Fruit fly (Drosophila melanogaster) whole organism: Measurements from ENCODE around the gene CG33679.

Experiments used
- CG8478 ChIP-seq: fragments of >200 bp; optimal IDR thresholded peaks from 2 replicates; lab custom pipeline; 2018; ENCODE audit warnings: inconsistent platforms
- Dll ChIP-seq: fragments of >200 bp; optimal IDR thresholded peaks from 2 replicates; lab custom pipeline; 2017
- EcR ChIP-seq, 2 experiments: fragments of >200 bp; optimal IDR thresholded peaks; 2 replicates each; lab custom pipeline; 2017; ENCODE audit warnings: missing biosample characterization in 2 of 2, missing genetic modification characterization in 2 of 2, missing genetic modification reagents in 2 of 2
- pan ChIP-seq: fragments of >200 bp; optimal IDR thresholded peaks from 2 replicates; lab custom pipeline; 2017
- psq ChIP-seq: fragments of >200 bp; optimal IDR thresholded peaks from 2 replicates; lab custom pipeline; 2017
- usp ChIP-seq: fragments of >200 bp; optimal IDR thresholded peaks from 2 replicates; lab custom pipeline; 2017; ENCODE audit warnings: missing biosample characterization, missing genetic modification characterization, mixed read lengths

Gene CG33679

DNA sequence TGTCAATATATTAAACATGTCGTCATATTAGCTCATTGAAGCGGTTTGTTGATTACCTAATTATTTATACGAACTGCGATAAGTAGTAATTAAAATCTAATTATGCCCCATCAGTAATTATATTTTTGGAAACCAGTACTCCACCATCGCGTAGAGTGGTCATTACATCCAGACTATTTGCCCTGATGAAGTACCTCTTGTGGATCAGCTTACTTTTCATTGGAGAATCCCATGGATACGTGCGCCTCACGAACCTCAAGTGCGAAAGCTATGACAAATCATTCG, at the start of gene CG33679:
TSS of gene CG33679 (plus strand) at position 186 of the 285 bp plus-strand sequence.
- no peak for TF ChIP-seq EcR (GFP tag; optimal IDR thresholded peaks at IDR 0.05; lab: Kevin White, UChicago)
- TF ChIP-seq usp (GFP tag; lab: Kevin White, UChicago), result no peak

DNA sequence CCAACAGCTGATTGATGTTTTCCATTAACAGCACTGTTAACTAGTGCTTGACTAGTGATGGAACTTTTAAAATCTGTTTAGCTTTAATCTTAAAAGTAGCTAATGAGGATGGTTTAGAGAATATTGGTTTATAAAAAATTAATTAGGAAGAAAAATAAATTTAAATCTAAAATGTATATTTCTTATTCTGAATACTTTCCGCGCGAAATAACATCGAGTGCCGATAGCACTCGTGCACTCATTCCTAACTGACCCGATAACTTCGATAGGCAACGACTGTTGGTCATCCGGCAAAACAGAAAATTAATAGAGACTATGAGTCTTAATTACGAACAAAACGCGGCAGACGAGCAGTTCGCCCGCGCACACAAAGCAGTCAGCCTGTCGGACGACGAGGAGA, 48.4 kb upstream of the CG33679 start, which contains the start of the genes THG and Rnmt:
TSS of gene THG (minus strand) at position 22 of the 400 bp plus-strand sequence.
TSS of gene Rnmt (plus strand) at position 237 of the 400 bp plus-strand sequence.
- TF ChIP-seq usp (GFP tag; lab: Kevin White, UChicago) (no peak), CG8478 (lab: Kevin White, UChicago) (no peak), psq (no peak), Dll (lab: Kevin White, UChicago) (no peak)

DNA sequence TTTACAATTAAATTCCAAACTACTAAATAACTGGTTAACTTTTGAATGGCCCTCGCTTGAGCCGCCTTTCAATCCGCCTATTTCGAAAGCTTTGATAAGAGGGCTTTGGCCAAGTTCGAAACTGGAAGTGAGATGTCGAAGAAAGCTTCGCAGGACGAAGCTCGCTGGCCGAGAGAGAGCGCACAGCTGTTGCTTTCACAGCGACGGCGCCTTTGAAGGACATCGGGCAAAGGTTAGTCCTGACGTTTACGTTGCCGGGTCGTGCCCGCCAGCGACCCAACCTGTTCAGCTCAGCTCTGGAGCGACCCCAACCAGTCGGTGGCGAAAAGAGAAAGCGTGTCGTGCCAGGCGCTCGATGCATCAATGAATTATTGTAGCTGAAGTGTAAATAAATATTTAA, 46.3 kb upstream of the CG33679 start:
- TF ChIP-seq EcR (GFP tag; optimal IDR thresholded peaks at IDR 0.05; lab: Kevin White, UChicago), result no peak
- TF ChIP-seq CG8478 (lab: Kevin White, UChicago), result no peak
- TF ChIP-seq pan (lab: Kevin White, UChicago), result no peak
- TF ChIP-seq usp (GFP tag; lab: Kevin White, UChicago), result no peak
- no peak for TF ChIP-seq Dll (lab: Kevin White, UChicago)
- TF ChIP-seq psq, result no peak

DNA sequence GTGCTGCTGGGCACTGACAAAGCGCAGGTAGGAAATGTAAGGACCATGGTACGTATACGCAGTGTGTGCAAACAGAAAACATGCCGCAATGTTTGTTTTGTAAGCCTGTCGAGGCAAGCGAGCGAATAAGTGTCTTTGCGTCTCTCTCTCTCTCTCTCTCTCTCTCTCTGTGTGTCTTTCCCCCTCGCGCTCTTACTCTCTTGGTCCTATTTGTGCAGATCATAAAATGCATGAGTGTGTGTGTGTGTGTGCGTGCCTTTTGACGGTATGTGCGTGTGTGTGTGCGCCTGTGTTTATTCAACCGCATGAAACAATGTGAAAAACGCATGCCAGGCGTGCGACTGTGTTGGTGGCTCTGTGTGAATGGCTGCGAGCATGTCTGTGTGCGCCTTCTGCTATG, 44.6 kb upstream of the CG33679 start:
- TF ChIP-seq psq (no peak), Dll (lab: Kevin White, UChicago) (no peak), usp (GFP tag; lab: Kevin White, UChicago) (no peak), pan (lab: Kevin White, UChicago) (no peak), EcR (GFP tag; optimal IDR thresholded peaks at IDR 0.05; lab: Kevin White, UChicago) (no peak), CG8478 (lab: Kevin White, UChicago) (no peak)

DNA sequence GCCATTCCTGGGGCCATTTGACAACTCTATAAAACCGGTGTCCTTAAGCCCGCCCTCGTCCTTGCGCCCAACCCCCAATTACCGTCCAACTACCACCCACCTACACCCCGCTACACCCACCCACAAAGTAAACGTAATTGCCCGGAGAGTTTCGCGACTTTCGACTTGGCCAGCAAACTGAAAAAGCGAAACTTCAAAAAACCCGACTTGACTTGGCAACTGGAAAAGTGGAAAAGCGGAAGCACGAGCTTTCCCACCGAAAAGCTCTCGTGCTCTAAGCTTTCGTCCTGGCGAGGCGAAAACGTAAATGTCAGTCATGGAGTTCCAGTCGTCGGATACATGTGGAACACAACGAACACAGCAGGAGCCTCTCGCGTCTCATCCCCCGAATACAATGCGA, 42.1 kb upstream of the CG33679 start, which contains the start of gene GABA-B-R1:
TSS of gene GABA-B-R1 (plus strand) at position 301 of the 400 bp plus-strand sequence.
- TF ChIP-seq pan (lab: Kevin White, UChicago) (no peak), EcR (GFP tag; optimal IDR thresholded peaks at IDR 0.05; lab: Kevin White, UChicago) (no peak), usp (GFP tag; lab: Kevin White, UChicago) (no peak), psq (no peak), CG8478 (lab: Kevin White, UChicago) (no peak), Dll (lab: Kevin White, UChicago) (no peak)

DNA sequence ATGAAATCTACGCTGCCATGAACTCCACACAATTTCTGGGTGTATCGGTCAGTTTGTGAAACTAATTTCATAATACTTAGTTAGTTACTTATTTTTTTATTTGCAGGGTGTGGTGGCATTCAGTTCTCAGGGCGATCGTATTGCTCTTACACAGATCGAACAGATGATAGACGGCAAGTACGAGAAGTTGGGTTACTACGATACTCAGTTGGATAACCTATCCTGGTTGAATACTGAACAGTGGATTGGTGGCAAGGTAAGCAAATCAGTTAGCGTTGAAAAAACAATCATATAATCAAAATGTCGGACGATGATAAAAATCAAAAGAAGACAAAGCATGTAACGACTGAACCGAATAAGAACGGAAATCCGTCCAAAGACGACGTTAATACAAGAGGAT, 31.5 kb upstream of the CG33679 start, which contains the start of gene CG33310:
TSS of gene CG33310 (plus strand) at position 301 of the 400 bp plus-strand sequence.
- TF ChIP-seq CG8478 (lab: Kevin White, UChicago), result no peak
- TF ChIP-seq Dll (lab: Kevin White, UChicago), result no peak
- no peak for TF ChIP-seq psq
- no peak for TF ChIP-seq EcR (GFP tag; optimal IDR thresholded peaks at IDR 0.05; lab: Kevin White, UChicago)
- no peak for TF ChIP-seq usp (GFP tag; lab: Kevin White, UChicago)
- TF ChIP-seq pan (lab: Kevin White, UChicago), result no peak

DNA sequence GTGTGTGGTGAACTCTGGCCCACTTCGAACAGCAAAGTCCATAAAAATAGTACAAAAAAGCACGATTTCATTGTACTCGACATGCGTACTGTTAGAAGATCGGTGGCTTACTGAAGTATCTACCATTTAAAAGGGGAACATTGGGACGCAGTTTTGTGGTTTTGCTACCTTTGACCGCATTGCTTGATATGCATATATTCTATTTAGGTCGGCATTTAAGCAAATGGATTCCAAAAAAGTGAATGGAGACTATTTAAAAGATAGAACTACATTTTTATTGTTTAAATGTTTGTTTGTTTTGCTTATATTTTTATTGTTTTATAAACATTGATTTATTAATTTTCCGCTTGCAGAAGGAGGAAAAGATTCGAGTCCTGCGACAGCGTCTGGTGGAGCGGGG, 26.5 kb upstream of the CG33679 start, which contains the start of gene CG31832:
TSS of gene CG31832 (minus strand) at position 101 of the 400 bp plus-strand sequence.
- TF ChIP-seq EcR (GFP tag; optimal IDR thresholded peaks at IDR 0.05; lab: Kevin White, UChicago), result no peak
- TF ChIP-seq psq, result no peak
- TF ChIP-seq usp (GFP tag; lab: Kevin White, UChicago), result no peak
- no peak for TF ChIP-seq Dll (lab: Kevin White, UChicago)
- TF ChIP-seq pan (lab: Kevin White, UChicago), result no peak
- no peak for TF ChIP-seq CG8478 (lab: Kevin White, UChicago)

DNA sequence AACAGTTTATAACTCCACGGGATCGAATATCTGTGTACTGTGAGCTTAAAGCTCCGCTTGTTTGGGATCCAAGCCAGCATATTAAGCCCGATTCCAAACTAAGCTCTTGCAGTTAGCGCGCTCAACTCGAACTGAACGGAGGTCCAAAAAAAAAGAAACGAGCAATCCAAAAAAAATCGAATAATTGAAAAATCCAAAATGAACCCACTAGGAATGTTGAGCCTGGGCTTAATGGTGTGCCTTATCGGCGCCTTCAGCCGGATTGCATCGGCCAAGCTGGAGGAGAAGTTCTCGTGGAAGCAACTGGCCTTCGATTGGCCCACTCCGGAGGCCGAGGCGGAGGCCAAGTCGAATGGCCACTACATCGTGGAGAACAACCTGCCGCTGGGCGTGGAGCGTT, 22.7 kb upstream of the CG33679 start, which contains the start of gene yellow-c:
TSS of gene yellow-c (plus strand) at position 29 of the 400 bp plus-strand sequence.
- TF ChIP-seq EcR (GFP tag; optimal IDR thresholded peaks at IDR 0.05; lab: Kevin White, UChicago) (no peak), CG8478 (lab: Kevin White, UChicago) (no peak), pan (lab: Kevin White, UChicago) (no peak), psq (no peak), usp (GFP tag; lab: Kevin White, UChicago) (no peak), Dll (lab: Kevin White, UChicago) (no peak)

DNA sequence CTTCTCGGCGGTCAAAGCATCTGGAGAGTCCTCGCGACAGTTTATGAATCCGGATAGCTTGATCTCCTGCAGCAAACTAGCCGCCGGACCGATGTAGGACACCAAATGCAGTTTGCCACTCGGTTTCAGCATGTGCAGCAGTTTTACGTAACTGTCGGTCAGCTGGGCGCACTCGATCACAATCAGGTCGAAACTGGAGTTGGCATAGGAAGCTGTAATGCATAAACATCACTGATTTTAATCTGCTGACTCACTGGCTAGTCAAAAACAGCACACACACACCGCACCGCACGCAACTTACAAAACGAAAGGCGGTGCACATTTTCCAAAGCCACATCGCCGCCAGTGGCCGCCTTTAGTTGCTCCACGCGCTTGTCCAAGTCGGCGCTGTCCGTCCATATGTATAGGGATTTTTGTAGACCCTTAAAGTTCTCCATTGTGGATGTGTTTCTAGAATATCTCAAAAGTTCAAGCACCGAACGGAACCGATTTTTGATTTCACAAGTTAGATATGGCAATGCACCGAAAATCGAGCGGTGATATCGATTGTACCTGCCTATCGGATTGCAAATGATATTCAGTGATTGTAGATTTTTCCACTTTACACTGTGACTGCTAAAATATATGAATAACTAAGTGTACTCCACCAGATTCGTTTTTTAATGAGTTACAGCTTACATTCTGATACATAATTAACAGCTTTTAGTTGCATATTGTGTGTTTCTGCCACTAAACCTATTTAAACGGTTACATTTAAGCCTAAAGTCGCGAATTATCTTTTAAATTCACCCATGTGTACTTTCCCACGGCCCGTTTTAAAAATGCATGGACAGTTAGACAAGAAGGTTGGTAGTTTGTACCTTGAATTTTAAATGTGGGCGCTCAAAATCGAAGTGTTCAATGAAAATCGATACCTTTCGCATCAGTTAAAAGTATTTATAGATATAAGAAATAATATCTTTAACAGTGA, 19.5 kb upstream of the CG33679 start, which contains the start of gene CIAPIN1:
TSS of gene CIAPIN1 (minus strand) at position 523 of the 970 bp plus-strand sequence.
- TF ChIP-seq usp (GFP tag; lab: Kevin White, UChicago), result no peak
- TF ChIP-seq CG8478 (lab: Kevin White, UChicago), result no peak
- TF ChIP-seq pan (lab: Kevin White, UChicago), result no peak
- no peak for TF ChIP-seq psq
- no peak for TF ChIP-seq Dll (lab: Kevin White, UChicago)
- TF ChIP-seq EcR (GFP tag; optimal IDR thresholded peaks at IDR 0.05; lab: Kevin White, UChicago), result no peak

DNA sequence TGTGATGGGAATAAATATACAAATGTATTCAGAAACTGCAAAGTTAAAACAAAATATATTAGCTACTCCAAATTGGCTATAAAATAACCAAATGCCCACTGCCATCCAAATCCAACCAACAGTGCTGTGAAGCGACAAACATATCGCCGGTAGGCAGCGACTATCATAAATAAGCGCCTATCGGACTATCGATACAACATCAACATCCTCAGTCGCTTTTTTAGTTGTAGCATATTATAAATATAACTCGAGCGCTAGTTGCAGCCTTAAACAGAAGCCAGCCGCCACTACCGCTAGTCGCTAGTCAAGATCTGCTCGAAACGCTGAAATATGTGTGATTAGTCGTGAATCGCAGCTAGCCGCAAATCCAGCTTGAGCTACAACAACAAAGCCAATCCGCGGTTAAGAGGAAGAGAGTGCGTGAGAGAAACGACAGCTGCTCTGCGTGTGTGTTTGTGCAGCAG, 18.8 kb upstream of the CG33679 start:
- TF ChIP-seq pan (lab: Kevin White, UChicago) (no peak), usp (GFP tag; lab: Kevin White, UChicago) (no peak), psq (no peak), EcR (GFP tag; optimal IDR thresholded peaks at IDR 0.05; lab: Kevin White, UChicago) (no peak), Dll (lab: Kevin White, UChicago) (no peak), CG8478 (lab: Kevin White, UChicago) (no peak)

DNA sequence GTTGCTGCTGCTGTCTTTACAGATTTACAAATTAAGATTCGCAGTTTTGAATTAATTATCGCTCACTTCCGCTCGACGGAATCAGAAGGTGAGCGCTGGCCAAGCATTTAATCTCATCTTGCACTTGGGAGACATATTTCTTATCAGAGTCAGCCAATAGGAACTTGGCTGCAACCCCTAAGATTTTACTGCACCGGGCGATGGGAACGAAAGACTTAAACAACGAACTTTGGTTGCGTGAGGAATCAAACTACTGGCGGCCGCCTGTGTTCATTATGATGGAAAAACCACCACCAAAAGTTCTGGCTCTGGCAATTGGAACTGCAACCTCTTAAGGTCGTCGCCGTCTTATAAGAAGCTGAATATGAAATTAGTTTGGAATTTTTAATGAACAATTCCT, 14.4 kb upstream of the CG33679 start:
- TF ChIP-seq pan (lab: Kevin White, UChicago), result no peak
- no peak for TF ChIP-seq EcR (GFP tag; optimal IDR thresholded peaks at IDR 0.05; lab: Kevin White, UChicago)
